Fruit fly (Drosophila melanogaster): Measurements from ENCODE around the gene CG10864.
A peak's percentile ranks its signal among the peaks of the same experiment; 100 is the strongest.

CG10864 gene

DNA sequence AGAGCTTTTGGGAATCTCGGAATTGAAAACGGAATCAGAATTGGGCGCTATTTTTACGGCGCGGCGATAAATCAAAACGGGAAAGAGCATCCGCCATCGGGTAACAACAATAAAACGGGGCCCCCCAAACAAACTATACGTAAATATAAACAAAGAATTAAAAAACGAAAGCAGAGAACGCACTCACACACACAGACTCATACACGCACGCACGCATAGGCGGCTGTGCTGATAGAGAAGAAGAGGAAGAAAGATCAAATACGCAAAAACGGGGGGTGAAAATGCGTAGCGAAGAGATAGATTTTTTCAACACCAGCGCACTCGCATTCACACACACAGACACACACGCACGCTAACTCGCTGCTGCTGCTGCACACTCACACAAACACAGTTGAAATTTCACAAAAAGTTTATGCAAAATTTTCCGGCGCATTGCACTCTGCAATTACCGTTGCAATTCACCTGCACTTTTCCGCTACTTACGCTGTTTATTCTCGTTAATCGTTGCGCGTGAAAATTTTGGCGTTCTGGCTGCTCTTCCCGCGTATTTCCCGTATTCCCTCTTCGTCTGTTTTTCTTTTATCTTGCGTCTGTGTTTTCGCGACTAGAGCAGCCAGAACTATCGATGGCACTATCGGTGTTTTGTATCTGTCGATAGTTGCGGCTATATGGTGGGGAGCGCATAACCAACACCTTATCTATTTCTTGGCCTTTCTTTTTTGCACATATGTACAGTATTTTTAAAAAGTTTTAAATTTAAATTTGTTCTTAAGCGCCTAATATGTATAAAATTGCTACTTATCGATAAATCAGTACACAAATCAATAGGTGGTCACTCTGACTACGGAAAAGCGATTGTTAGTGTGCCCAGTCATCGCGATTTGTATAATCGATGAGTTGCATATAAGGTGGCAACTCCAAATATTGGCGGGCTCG is 1.1 kb upstream of the CG10864 start, which contains the start of gene CG31122 (continued):
- peak; percentile 2 for TF ChIP-seq CG1647 (GFP tag; optimal IDR thresholded peaks at IDR 0.05)
- peak; percentile 73 for TF ChIP-seq nmo (GFP tag; optimal IDR thresholded peaks at IDR 0.05)
- no peak for TF ChIP-seq CG18476 (GFP tag; optimal IDR thresholded peaks at IDR 0.05)
- peak; percentile 31 for TF ChIP-seq lbe (GFP tag; optimal IDR thresholded peaks at IDR 0.05)
- peak; percentile 75; the same call in 1 of the 2 replicates for TF ChIP-seq slbo (GFP tag; IDR thresholded peaks at IDR 0.05)
- no peak for TF ChIP-seq jigr1 (GFP tag; IDR thresholded peaks at IDR 0.05)
- no peak for TF ChIP-seq CG7357 (GFP tag; IDR thresholded peaks at IDR 0.05)
- no peak for TF ChIP-seq hth (optimal IDR thresholded peaks at IDR 0.05)
- TF ChIP-seq ash1 (GFP tag; optimal IDR thresholded peaks at IDR 0.05) = no peak
- no peak for TF ChIP-seq nom (GFP tag; optimal IDR thresholded peaks at IDR 0.05)
- no peak for TF ChIP-seq CG32772 (GFP tag; IDR thresholded peaks at IDR 0.05)
- TF ChIP-seq CG31365 (tag; optimal IDR thresholded peaks at IDR 0.05) = no peak
- TF ChIP-seq CG34376 (GFP tag; optimal IDR thresholded peaks at IDR 0.05) = peak; percentile 55
- peak; percentile 89 for TF ChIP-seq psq (GFP tag; optimal IDR thresholded peaks at IDR 0.05)
- no peak for TF ChIP-seq Aef1 (GFP tag; IDR thresholded peaks at IDR 0.05)
- TF ChIP-seq CG7928 (GFP tag; optimal IDR thresholded peaks at IDR 0.05) = no peak
- no peak for TF ChIP-seq CG13296 (GFP tag; optimal IDR thresholded peaks at IDR 0.05)
- no peak for TF ChIP-seq corto (GFP tag; optimal IDR thresholded peaks at IDR 0.05)
- TF ChIP-seq CG12391 (tag; optimal IDR thresholded peaks at IDR 0.05) = peak; percentile 65
- TF ChIP-seq CG9876 (GFP tag; optimal IDR thresholded peaks at IDR 0.05) = no peak
- peak; percentile 56 for TF ChIP-seq CoRest (tag; optimal IDR thresholded peaks at IDR 0.05)
- TF ChIP-seq CG13123 (GFP tag; optimal IDR thresholded peaks at IDR 0.05) = peak; percentile 28
- TF ChIP-seq CG9817 (tag; optimal IDR thresholded peaks at IDR 0.05) = peak; percentile 59
- TF ChIP-seq CG11560 (tag; IDR thresholded peaks at IDR 0.05) = peak; percentile 49; the same call in 2 of the 3 replicates
- TF ChIP-seq bsh (GFP tag; optimal IDR thresholded peaks at IDR 0.05) = peak in 1 of 2 experiments; percentile 28
- TF ChIP-seq PHDP (tag; optimal IDR thresholded peaks at IDR 0.05) = no peak
- TF ChIP-seq Fer2 (tag; optimal IDR thresholded peaks at IDR 0.05) = no peak
- no peak for TF ChIP-seq CG10959 (GFP tag; IDR thresholded peaks at IDR 0.05)
- no peak for TF ChIP-seq C15 (GFP tag; IDR thresholded peaks at IDR 0.05)
- no peak for TF ChIP-seq Ssrp (tag; optimal IDR thresholded peaks at IDR 0.05)
- peak; percentile 37 for TF ChIP-seq CG6813 (GFP tag; optimal IDR thresholded peaks at IDR 0.05)
- no peak for TF ChIP-seq CG30431 (GFP tag; optimal IDR thresholded peaks at IDR 0.05)
- TF ChIP-seq CG17186 (GFP tag; optimal IDR thresholded peaks at IDR 0.05) = peak; percentile 79
- TF ChIP-seq CG13624 (GFP tag; optimal IDR thresholded peaks at IDR 0.05) = peak; percentile 54
- TF ChIP-seq al (GFP tag; IDR thresholded peaks at IDR 0.05) = peak; percentile 50; the same call in 1 of the 2 replicates
- TF ChIP-seq CG33213 (GFP tag; optimal IDR thresholded peaks at IDR 0.05) = peak; percentile 48
- TF ChIP-seq fd102C (GFP tag; optimal IDR thresholded peaks at IDR 0.05) = no peak
- TF ChIP-seq emc (GFP tag; optimal IDR thresholded peaks at IDR 0.05) = no peak
- peak; percentile 30 for TF ChIP-seq lab (GFP tag; optimal IDR thresholded peaks at IDR 0.05)
- no peak for TF ChIP-seq Jarid2 (GFP tag; optimal IDR thresholded peaks at IDR 0.05)
- TF ChIP-seq CG30020 (tag; optimal IDR thresholded peaks at IDR 0.05) = peak; percentile 59
- TF ChIP-seq CG8290 (GFP tag; optimal IDR thresholded peaks at IDR 0.05) = no peak
- TF ChIP-seq CG8290 (tag; optimal IDR thresholded peaks at IDR 0.05) = no peak
- TF ChIP-seq Med (GFP tag) = peak; percentile 88
- TF ChIP-seq knrl (GFP tag; IDR thresholded peaks at IDR 0.05; ENCODE audit: partially characterized antibody) = peak; percentile 96
- no peak for TF ChIP-seq Max (GFP tag; optimal IDR thresholded peaks at IDR 0.05)
- TF ChIP-seq fd64A (GFP tag; optimal IDR thresholded peaks at IDR 0.05) = peak; percentile 33
- TF ChIP-seq CG12236 (GFP tag; optimal IDR thresholded peaks at IDR 0.05) = peak; percentile 43
- no peak for TF ChIP-seq CG18262 (tag; optimal IDR thresholded peaks at IDR 0.05)

All from whole organism, embryonic.